Worm (Caenorhabditis elegans): ENCODE results near the gene gad-2.

gad-2 gene

ce11 chrX:7420571-7420970 is 27.3 kb downstream of the gad-2 start, which contains the start of gene C10A4.9:
Gene C10A4.9, plus strand, starts transcription at chrX:7420871.
- TF ChIP-seq unc-62 (GFP tag; optimal IDR thresholded peaks at IDR 0.05): no peak

- no peak for TF ChIP-seq unc-62 (GFP tag; optimal IDR thresholded peaks at IDR 0.05)
Observed at ce11 chrX:7424813-7425212, 31.5 kb downstream of the gad-2 start, which contains the start of gene mnm-2. Gene mnm-2, minus strand, starts transcription at chrX:7424913.

ce11 chrX:7430483-7430882 is 37.2 kb downstream of the gad-2 start:
- no peak for TF ChIP-seq unc-62 (GFP tag; optimal IDR thresholded peaks at IDR 0.05)

DNA sequence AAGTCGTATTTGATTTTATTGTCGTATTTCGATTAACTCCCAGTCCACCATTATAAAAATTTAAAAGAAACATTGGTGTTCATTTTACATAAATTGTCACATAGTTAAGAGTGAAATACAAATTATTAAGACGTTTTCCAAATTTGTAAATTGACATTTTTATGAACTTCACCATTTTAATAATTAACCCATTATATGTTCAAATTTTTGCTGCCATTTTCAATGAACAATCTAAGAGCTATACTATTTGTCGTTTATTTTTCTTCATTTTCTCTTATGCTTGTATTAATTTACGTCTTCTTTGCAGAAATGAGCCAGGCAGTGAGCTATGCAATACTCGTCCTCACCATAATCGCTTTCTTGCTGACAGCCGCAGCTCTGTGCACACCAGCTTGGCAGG is 37.9 kb downstream of the gad-2 start, which contains the start of gene clc-2:
Gene clc-2, plus strand, starts transcription at position 301 of the 400 bp plus-strand sequence.
- no peak for TF ChIP-seq unc-62 (GFP tag; optimal IDR thresholded peaks at IDR 0.05)

- TF ChIP-seq unc-62 (GFP tag; optimal IDR thresholded peaks at IDR 0.05): no peak
Observed at ce11 chrX:7433269-7433668, 40.0 kb downstream of the gad-2 start, which contains the start of gene clc-5. Gene clc-5, plus strand, starts transcription at chrX:7433569.

DNA sequence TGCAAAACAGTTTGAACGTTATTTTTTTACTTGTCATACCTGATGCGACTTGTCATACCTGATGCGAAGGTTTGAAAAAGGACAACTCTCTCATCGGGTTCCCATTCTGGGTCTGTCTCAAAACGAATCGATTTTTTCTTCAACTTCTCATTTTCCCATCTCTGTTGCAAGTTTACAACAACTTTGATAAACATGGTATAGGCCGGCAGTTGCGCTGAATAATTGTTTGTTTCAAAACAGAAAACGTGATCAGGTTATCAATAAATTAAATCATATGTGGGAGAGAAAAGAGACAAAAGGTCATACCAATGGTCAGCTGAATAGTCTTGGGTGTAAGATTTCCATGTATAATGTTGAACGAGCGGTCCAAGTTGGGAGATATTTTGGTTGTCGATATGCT is 43.6 kb downstream of the gad-2 start:
- no peak for TF ChIP-seq unc-62 (GFP tag; optimal IDR thresholded peaks at IDR 0.05)

DNA sequence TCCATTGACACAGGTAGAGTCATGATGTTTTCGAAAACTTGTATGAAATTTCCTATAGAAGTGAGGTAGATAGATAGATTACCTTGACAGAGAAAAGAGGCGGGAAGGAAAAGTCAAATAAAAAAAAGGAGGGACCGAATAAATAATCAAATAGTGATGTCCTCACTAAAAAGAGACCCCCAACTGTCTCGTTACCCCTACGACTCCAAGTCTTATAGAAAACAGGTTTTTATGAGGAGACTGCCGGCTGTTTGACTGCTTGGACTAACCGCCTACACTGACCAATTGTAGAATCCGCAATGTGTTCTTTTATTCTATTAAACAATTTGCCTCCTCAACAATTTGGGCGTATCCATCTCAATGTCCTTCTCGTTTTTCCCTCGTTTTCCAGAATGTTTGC is 44.7 kb downstream of the gad-2 start, which contains the start of gene C01C10.2:
Gene C01C10.2, minus strand, starts transcription at position 170 of the 400 bp plus-strand sequence.
- TF ChIP-seq unc-62 (GFP tag; optimal IDR thresholded peaks at IDR 0.05): no peak

DNA sequence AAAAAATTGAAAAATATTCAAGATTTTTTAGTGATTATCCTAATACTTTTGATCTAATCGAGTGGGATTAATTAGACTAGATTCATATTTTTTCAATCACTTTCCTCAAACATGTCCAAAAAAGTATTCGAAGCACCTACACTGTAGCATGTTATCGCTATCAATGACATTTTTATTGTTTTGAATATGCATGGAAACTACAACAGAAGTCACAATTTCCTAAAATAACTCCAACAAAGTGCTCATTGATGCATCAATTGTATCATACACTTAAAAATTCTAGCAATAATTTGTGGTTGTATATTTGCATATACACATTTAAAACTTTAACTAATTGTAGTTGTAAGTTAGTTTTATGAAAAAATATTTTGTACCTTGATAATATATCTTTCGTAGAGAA is 46.8 kb downstream of the gad-2 start:
- no peak for TF ChIP-seq unc-62 (GFP tag; optimal IDR thresholded peaks at IDR 0.05)

- TF ChIP-seq unc-62 (GFP tag; optimal IDR thresholded peaks at IDR 0.05): no peak
Observed at ce11 chrX:7442477-7442876, 49.2 kb downstream of the gad-2 start, which contains the start of gene acl-12. Gene acl-12, minus strand, starts transcription at chrX:7442577.

Measured in whole organism, dauer.